Fruit fly (Drosophila melanogaster) whole organism, pupa: ENCODE results near the gene Acbp1.

Experiments used
- CG14655 ChIP-seq: fragments of 200-800 bp; sonication (Bioruptor generic); optimal IDR thresholded peaks from 3 replicates; lab custom pipeline; 2017; ENCODE audit warnings: mild to moderate bottlenecking, missing biosample characterization, missing genetic modification reagents, missing genetic modification characterization
- CG17806 ChIP-seq: fragments of 200-800 bp; sonication (Bioruptor generic); optimal IDR thresholded peaks from 2 replicates; lab custom pipeline; 2018; ENCODE audit warnings: missing biosample characterization, mild to moderate bottlenecking, missing genetic modification characterization, moderate library complexity
- CG32121 ChIP-seq: fragments of 200-800 bp; sonication (Bioruptor generic); IDR thresholded peaks from 2 replicates; pipeline ENCODE4 v1.3.6; 2022; ENCODE audit warnings: missing biosample characterization, missing genetic modification characterization
- CG34367 ChIP-seq: fragments of 200-800 bp; sonication (Bioruptor generic); optimal IDR thresholded peaks from 2 replicates; lab custom pipeline; 2018; ENCODE audit warnings: missing biosample characterization, mild to moderate bottlenecking, missing genetic modification characterization
- CG9948 ChIP-seq: fragments of 200-800 bp; sonication (Bioruptor generic); optimal IDR thresholded peaks from 2 replicates; lab custom pipeline; 2018; ENCODE audit warnings: missing biosample characterization, mild to moderate bottlenecking, missing genetic modification characterization, moderate library complexity
- EcR ChIP-seq: fragments of 200-800 bp; sonication (Bioruptor generic); optimal IDR thresholded peaks from 3 replicates; lab custom pipeline; 2019; ENCODE audit warnings: missing biosample characterization, missing genetic modification characterization, mild to moderate bottlenecking, moderate library complexity, missing genetic modification reagents
- Pif1A ChIP-seq: fragments of 200-800 bp; sonication (Bioruptor generic); optimal IDR thresholded peaks from 3 replicates; lab custom pipeline; 2016; ENCODE audit warnings: missing biosample characterization, missing genetic modification characterization
- Pif1B ChIP-seq: fragments of 200-800 bp; sonication (Bioruptor generic); optimal IDR thresholded peaks from 3 replicates; lab custom pipeline; 2016; ENCODE audit warnings: missing biosample characterization, missing genetic modification characterization
- Snoo ChIP-seq: fragments of 200-800 bp; sonication (Bioruptor generic); optimal IDR thresholded peaks from 3 replicates; lab custom pipeline; 2017; ENCODE audit warnings: missing biosample characterization, mild to moderate bottlenecking, missing genetic modification characterization, inconsistent platforms
- fd96Ca ChIP-seq: fragments of 200-800 bp; sonication (Bioruptor generic); IDR thresholded peaks from 3 replicates; pipeline ENCODE4 v1.3.6; 2022; ENCODE audit warnings: missing biosample characterization, missing genetic modification characterization
- rn ChIP-seq: fragments of 200-800 bp; sonication (Bioruptor generic); IDR thresholded peaks from 2 replicates; pipeline ENCODE4 v1.3.6; 2022; ENCODE audit warnings: missing biosample characterization, missing genetic modification characterization

dm6 chr2L:8204996-8205567 is 42.8 kb upstream of the Acbp1 start, which contains the start of gene SLC5A11:
- TF ChIP-seq CG32121 (GFP tag; lab: Robert Waterston, UW) = peak; percentile 98
- TF ChIP-seq rn (GFP tag; lab: Robert Waterston, UW) = peak; percentile 89
- TF ChIP-seq EcR (GFP tag; lab: Kevin White, UChicago) = peak; percentile 52
- TF ChIP-seq Pif1B = peak; percentile 100
- TF ChIP-seq fd96Ca (GFP tag; lab: Robert Waterston, UW) = peak; percentile 87
- peak; percentile 94 for TF ChIP-seq CG14655 (GFP tag; lab: Kevin White, UChicago)
- TF ChIP-seq CG17806 (tag; lab: Kevin White, UChicago) = peak; percentile 94
- peak; percentile 78 for TF ChIP-seq Pif1A
- peak; percentile 99 for TF ChIP-seq Snoo (tag; lab: Kevin White, UChicago)
- peak; percentile 90 for TF ChIP-seq CG9948
- TF ChIP-seq CG34367 (tag; lab: Kevin White, UChicago) = peak; percentile 83
